Worm (Caenorhabditis elegans) whole organism, L4/young adult: ENCODE results near the gene srw-145.

ENCODE experiments used
- W03F9.2 ChIP-seq: fragments of 150-350 bp; optimal IDR thresholded peaks from 2 replicates; lab custom pipeline; 2014; ENCODE audit warnings: missing biosample characterization, missing genetic modification characterization
- dao-5 ChIP-seq: sonication (generic microtip); optimal IDR thresholded peaks from 2 replicates; lab custom pipeline; 2016; ENCODE audit warnings: missing genotype, missing genetic modification characterization, moderate library complexity, missing compliant biosample characterization
- him-1 ChIP-seq: sonication (generic microtip); optimal IDR thresholded peaks from 2 replicates; lab custom pipeline; 2016; ENCODE audit warnings: missing genotype, missing genetic modification reagents, missing genetic modification characterization, missing compliant biosample characterization

The srw-145 gene

ce11 chrV:13936850-13937249 is at the start of gene srw-145:
TSS of gene srw-145 (plus strand) at chrV:13937150.
- TF ChIP-seq W03F9.2 (no peak), him-1 (tag; lab: Kevin White, UChicago) (no peak), dao-5 (tag; lab: Kevin White, UChicago) (no peak)

- no peak for TF ChIP-seq dao-5 (tag; lab: Kevin White, UChicago)
- no peak for TF ChIP-seq him-1 (tag; lab: Kevin White, UChicago)
- TF ChIP-seq W03F9.2: no peak
Observed at ce11 chrV:13887358-13887757, 49.6 kb upstream of the srw-145 start, which contains the start of gene srsx-19. TSS of gene srsx-19 (plus strand) at chrV:13887658.

ce11 chrV:13889516-13889915 is 47.4 kb upstream of the srw-145 start, which contains the start of gene spp-12:
TSS of gene spp-12 (plus strand) at chrV:13889816.
- TF ChIP-seq W03F9.2 (no peak), him-1 (tag; lab: Kevin White, UChicago) (no peak), dao-5 (tag; lab: Kevin White, UChicago) (no peak)

ce11 chrV:13890473-13890872 is 46.5 kb upstream of the srw-145 start, which contains the start of gene lbp-8:
TSS of gene lbp-8 (plus strand) at chrV:13890773.
- TF ChIP-seq him-1 (tag; lab: Kevin White, UChicago) (no peak), dao-5 (tag; lab: Kevin White, UChicago) (no peak), W03F9.2 (no peak)

ce11 chrV:13891489-13891888 is 45.5 kb upstream of the srw-145 start:
- TF ChIP-seq him-1 (tag; lab: Kevin White, UChicago): no peak
- TF ChIP-seq W03F9.2: peak; percentile 12

DNA sequence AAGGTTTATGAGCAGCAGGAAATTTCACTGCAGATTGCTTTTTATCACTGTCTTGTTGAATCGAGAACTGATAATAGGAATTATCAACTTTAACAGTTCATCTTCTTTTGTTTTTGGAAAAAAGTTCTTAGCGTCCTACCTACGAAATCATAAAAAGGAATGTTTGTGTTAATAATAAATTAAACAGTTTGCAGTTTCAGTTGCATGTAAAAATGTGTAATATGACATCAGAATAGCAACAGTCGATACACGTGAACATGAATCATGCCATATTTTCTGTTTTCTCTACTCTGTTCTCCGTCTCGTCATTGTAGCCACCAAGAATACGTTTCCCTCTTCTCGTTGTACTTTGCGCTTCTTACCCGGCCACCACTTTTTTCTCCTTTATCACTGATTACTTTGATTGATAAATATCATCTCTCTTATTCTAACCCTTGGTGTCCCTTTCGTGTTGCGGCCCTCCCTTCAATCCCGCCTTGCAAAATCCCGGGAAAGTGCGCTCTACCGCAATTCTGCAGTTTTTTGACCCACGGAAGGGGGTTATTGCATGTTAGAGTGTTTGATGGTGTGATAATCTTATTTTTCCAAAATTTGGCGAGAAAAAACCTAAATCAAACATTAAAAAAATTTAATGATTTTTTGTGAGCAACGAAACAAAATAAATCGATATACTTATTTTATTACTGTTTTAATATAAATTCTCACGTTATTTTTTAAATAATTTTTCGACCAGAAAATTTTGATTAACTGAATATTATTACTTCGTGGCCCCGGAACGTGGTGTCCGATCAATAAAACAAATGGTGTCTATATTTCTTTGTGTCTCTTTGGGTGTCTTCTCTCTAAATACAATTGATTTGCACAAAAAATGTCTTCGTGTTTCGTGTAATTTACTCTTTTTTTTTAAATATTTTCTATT is 44.2 kb upstream of the srw-145 start, which contains the start of gene sptl-3:
TSS of gene sptl-3 (plus strand) at position 869 of the 919 bp plus-strand sequence.
- TF ChIP-seq W03F9.2: no peak

- TF ChIP-seq dao-5 (tag; lab: Kevin White, UChicago): no peak
- TF ChIP-seq him-1 (tag; lab: Kevin White, UChicago): no peak
- no peak for TF ChIP-seq W03F9.2
Observed at ce11 chrV:13893583-13893982, 43.4 kb upstream of the srw-145 start.

DNA sequence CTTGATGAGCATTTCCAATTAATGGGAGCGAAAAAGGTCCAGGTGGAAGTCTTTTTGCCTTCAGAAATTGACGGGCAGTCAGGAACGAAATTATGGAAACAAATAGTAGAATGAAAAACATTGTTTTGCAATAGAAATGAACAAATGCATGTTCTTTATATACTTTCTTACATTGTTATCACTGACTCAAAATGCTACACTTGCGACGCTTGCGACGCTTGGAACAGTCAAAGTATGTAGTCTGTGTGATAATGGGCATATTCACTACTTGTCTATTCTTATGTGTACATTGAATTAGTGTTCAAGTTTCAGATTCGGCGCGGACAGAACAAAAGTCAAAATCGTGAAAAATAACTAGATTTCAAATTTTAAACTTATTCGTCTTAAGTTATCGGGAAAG is 38.6 kb upstream of the srw-145 start, which contains the start of gene cyp-35C1:
TSS of gene cyp-35C1 (minus strand) at position 132 of the 400 bp plus-strand sequence.
- TF ChIP-seq him-1 (tag; lab: Kevin White, UChicago): no peak
- no peak for TF ChIP-seq dao-5 (tag; lab: Kevin White, UChicago)
- TF ChIP-seq W03F9.2: no peak

- TF ChIP-seq W03F9.2 (no peak), him-1 (tag; lab: Kevin White, UChicago) (no peak), dao-5 (tag; lab: Kevin White, UChicago) (no peak)
Observed at ce11 chrV:13899213-13899612, 37.7 kb upstream of the srw-145 start, which contains the start of gene oac-3. TSS of gene oac-3 (plus strand) at chrV:13899513.

DNA sequence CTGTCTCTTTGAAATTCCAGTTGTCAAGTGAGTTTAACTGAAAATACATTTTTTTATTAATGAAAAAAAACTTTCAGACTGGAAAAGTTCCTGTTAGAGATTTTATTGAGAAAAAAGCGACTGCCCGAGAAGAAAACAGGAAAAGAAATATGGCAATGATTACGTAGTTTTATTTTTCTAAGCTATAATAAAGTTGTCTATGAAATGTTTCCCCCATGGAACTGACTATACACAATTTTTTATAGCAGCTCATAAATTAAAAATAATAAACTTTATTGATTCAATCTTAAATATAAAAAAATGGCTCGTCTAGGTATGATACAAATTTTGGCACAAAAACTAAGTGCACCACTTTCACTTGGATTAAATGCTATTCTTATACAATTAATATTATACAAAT is 34.5 kb upstream of the srw-145 start, which contains the start of gene C06B3.1:
TSS of gene C06B3.1 (plus strand) at position 301 of the 400 bp plus-strand sequence.
- TF ChIP-seq dao-5 (tag; lab: Kevin White, UChicago) (no peak), W03F9.2 (no peak)

DNA sequence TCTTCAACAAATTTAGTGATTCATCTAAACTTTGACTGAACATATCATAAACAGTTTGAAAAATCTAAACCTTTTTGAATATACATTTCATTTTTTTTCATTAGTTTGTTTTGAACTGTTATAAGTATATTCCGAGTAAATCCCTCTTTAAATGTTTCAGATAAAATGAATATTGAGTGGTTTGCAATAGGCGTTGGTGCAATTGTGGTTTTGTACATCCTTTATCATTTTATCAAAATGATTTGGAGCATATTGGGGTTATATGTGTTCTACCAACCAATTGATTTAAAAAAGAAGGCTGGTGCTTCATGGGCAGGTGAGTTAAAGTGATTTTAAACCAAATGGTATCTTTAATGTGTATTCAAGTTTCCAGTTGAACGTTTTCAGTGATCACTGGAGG is 32.5 kb upstream of the srw-145 start, which contains the start of gene stdh-3:
TSS of gene stdh-3 (plus strand) at position 166 of the 400 bp plus-strand sequence.
- TF ChIP-seq dao-5 (tag; lab: Kevin White, UChicago) (no peak), him-1 (tag; lab: Kevin White, UChicago) (no peak), W03F9.2 (no peak)

DNA sequence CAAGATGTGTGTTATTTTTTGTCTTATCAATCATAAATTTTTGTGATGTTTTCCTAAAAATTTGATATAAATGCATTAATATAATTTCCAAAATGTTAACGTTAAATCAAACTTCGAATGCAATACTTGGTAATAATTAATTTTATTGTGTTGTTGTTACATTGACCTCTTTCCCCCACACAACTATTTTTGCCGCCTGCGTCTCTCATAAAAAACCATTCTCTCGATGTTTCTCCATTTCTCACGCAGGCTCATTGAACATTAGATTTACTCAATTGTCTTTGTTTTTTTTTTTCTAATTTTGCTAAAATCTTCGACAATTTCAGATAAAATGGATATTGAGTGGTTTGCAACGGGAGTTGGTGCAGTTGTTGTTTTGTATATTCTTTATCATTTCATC is 30.8 kb upstream of the srw-145 start, which contains the start of gene stdh-1:
TSS of gene stdh-1 (plus strand) at position 327 of the 400 bp plus-strand sequence.
- TF ChIP-seq W03F9.2: no peak
- TF ChIP-seq him-1 (tag; lab: Kevin White, UChicago): no peak
- no peak for TF ChIP-seq dao-5 (tag; lab: Kevin White, UChicago)

DNA sequence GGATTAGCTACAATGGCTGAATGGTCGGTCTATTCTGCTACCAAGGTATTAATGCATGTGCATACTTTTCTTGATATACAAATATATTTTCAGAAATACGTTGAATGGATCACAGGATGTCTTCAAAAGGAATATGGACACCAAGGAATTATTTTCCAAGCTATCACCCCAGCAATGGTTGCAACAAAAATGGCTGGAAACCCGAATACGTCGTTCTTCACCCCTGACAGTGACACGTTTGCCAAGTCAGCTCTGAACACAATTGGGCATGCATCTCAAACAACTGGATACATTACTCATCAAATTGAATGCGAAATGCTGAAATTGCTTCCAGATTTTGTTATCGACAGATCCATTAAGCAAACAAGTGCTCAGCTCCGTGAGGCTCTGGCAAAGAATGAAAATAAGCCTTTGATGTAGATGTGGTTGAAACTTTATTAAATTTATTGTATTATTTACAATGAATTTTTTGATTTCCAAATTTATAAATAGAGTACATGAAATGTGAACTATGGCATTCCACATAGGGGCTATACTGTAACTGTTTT is 29.3 kb upstream of the srw-145 start:
- TF ChIP-seq W03F9.2: no peak
- TF ChIP-seq dao-5 (tag; lab: Kevin White, UChicago): no peak
- TF ChIP-seq him-1 (tag; lab: Kevin White, UChicago): no peak
